Worm (Caenorhabditis elegans) whole organism, young adult: ENCODE measurements around the gene K01A2.6.

Experiments
- C17E4.6 ChIP-seq: fragments of 200-800 bp; sonication (Bioruptor generic); IDR thresholded peaks from 2 replicates; pipeline ENCODE4 v1.3.6; 2022; ENCODE audit warnings: missing genetic modification reagents, missing genetic modification characterization, missing compliant biosample characterization
- F10E7.11 ChIP-seq: sonication (generic microtip); optimal IDR thresholded peaks from 2 replicates; lab custom pipeline; 2017; ENCODE audit warnings: mild to moderate bottlenecking, missing genetic modification characterization, moderate library complexity, missing compliant biosample characterization
- F23B12.7 ChIP-seq: sonication (generic microtip); optimal IDR thresholded peaks from 2 replicates; lab custom pipeline; 2017; ENCODE audit warnings: missing genetic modification characterization, mild to moderate bottlenecking, missing compliant biosample characterization, antibody characterized with exemption, moderate library complexity; ENCODE audit not compliant: insufficient read depth
- F39B2.1 ChIP-seq: fragments of 200-800 bp; sonication (Bioruptor generic); IDR thresholded peaks from 2 replicates; pipeline ENCODE4 v1.3.6; 2022; ENCODE audit warnings: missing genetic modification reagents, missing genetic modification characterization, missing compliant biosample characterization
- F57A8.1 ChIP-seq: fragments of 200-800 bp; sonication (Bioruptor generic); optimal IDR thresholded peaks from 2 replicates; lab custom pipeline; 2018; ENCODE audit warnings: mild to moderate bottlenecking, missing genetic modification characterization, moderate library complexity, missing compliant biosample characterization
- T07F8.4 ChIP-seq: sonication (generic microtip); optimal IDR thresholded peaks from 2 replicates; lab custom pipeline; 2016; ENCODE audit warnings: mild to moderate bottlenecking, missing genetic modification characterization, moderate library complexity, missing compliant biosample characterization
- Y53F4B.3 ChIP-seq: fragments of 200-800 bp; sonication (Bioruptor generic); IDR thresholded peaks from 2 replicates; pipeline ENCODE4 v1.3.6; 2022; ENCODE audit warnings: missing genetic modification reagents, missing genetic modification characterization, missing compliant biosample characterization
- Y53G8AR.9 ChIP-seq: fragments of 200-800 bp; sonication (Bioruptor generic); conservative IDR thresholded peaks from 2 replicates; pipeline ENCODE4 v1.3.6; 2022; ENCODE audit warnings: missing genetic modification reagents, missing genetic modification characterization, missing compliant biosample characterization
- ZK185.1 ChIP-seq: sonication (generic microtip); optimal IDR thresholded peaks from 2 replicates; lab custom pipeline; 2016; ENCODE audit warnings: mild to moderate bottlenecking, missing genetic modification characterization, missing compliant biosample characterization; ENCODE audit not compliant: poor library complexity, severe bottlenecking
- ama-1 ChIP-seq, 3 experiments: fragments of 150-350 bp in 1 of 3; sonication (generic microtip) in 2 of 3; optimal IDR thresholded peaks; 2 replicates each; lab custom pipeline; 2014 to 2018; ENCODE audit warnings: missing biosample characterization in 2 of 3, missing genetic modification characterization in 2 of 3, missing genetic modification reagents in 2 of 3
- attf-3 ChIP-seq: fragments of 200-800 bp; sonication (Bioruptor generic); conservative IDR thresholded peaks from 2 replicates; pipeline ENCODE4 v1.3.6; 2022; ENCODE audit warnings: missing genetic modification reagents, missing genetic modification characterization, missing compliant biosample characterization
- attf-5 ChIP-seq: fragments of 200-800 bp; sonication (Bioruptor generic); optimal IDR thresholded peaks from 2 replicates; lab custom pipeline; 2018; ENCODE audit warnings: mild to moderate bottlenecking, missing genetic modification characterization, missing compliant biosample characterization
- ccch-3 ChIP-seq: fragments of 200-800 bp; sonication (Bioruptor generic); optimal IDR thresholded peaks from 2 replicates; lab custom pipeline; 2018; ENCODE audit warnings: mild to moderate bottlenecking, missing genetic modification characterization, missing compliant biosample characterization
- cebp-1 ChIP-seq, 2 experiments: fragments of 200-800 bp in 1 of 2; sonication (Bioruptor generic) in 1 of 2; sonication (generic microtip) in 1 of 2; IDR thresholded peaks in 1 of 2; optimal IDR thresholded peaks in 1 of 2; 2 replicates each; pipeline versions ENCODE4 v1.3.6 to Lab custom; 2017 to 2022; ENCODE audit warnings: missing compliant biosample characterization in 2 of 2, missing genetic modification characterization in 2 of 2, mild to moderate bottlenecking in 1 of 2, missing genetic modification reagents in 1 of 2, moderate library complexity in 1 of 2
- chd-7 ChIP-seq: sonication (generic microtip); optimal IDR thresholded peaks from 2 replicates; lab custom pipeline; 2016; ENCODE audit warnings: mild to moderate bottlenecking, missing genetic modification characterization, moderate library complexity, missing compliant biosample characterization
- egrh-3 ChIP-seq: fragments of 200-800 bp; sonication (Bioruptor generic); IDR thresholded peaks from 2 replicates; pipeline ENCODE4 v1.3.6; 2022; ENCODE audit warnings: missing genetic modification reagents, missing genetic modification characterization, missing compliant biosample characterization
- ekl-4 ChIP-seq: fragments of 200-800 bp; sonication (Bioruptor generic); IDR thresholded peaks from 2 replicates; pipeline ENCODE4 v1.3.6; 2022; ENCODE audit warnings: missing genetic modification reagents, missing genetic modification characterization, missing compliant biosample characterization
- hmg-1.2 ChIP-seq: fragments of 200-800 bp; sonication (Bioruptor generic); IDR thresholded peaks from 2 replicates; pipeline ENCODE4 v1.3.6; 2022; ENCODE audit warnings: missing genetic modification reagents, missing genetic modification characterization, missing compliant biosample characterization
- hsf-1 ChIP-seq: fragments of 200-800 bp; sonication (Bioruptor generic); IDR thresholded peaks from 2 replicates; pipeline ENCODE4 v1.3.6; 2022; ENCODE audit warnings: missing genetic modification reagents, missing genetic modification characterization, missing compliant biosample characterization
- lag-1 ChIP-seq: fragments of 200-800 bp; sonication (Bioruptor generic); IDR thresholded peaks from 2 replicates; pipeline ENCODE4 v1.3.6; 2022; ENCODE audit warnings: missing genetic modification reagents, missing genetic modification characterization, missing compliant biosample characterization
- let-607 ChIP-seq, 2 experiments: fragments of 200-800 bp in 1 of 2; sonication (Bioruptor generic) in 1 of 2; sonication (generic microtip) in 1 of 2; optimal IDR thresholded peaks; 2 replicates each; lab custom pipeline; 2016 to 2018; ENCODE audit warnings: mild to moderate bottlenecking in 2 of 2, missing compliant biosample characterization in 2 of 2, missing genetic modification characterization in 2 of 2, moderate library complexity in 2 of 2, missing genotype in 1 of 2
- lin-40 ChIP-seq: sonication (generic microtip); optimal IDR thresholded peaks from 2 replicates; lab custom pipeline; 2016; ENCODE audit warnings: missing genetic modification characterization, mild to moderate bottlenecking, missing compliant biosample characterization, missing genotype, missing genetic modification reagents
- lsl-1 ChIP-seq: fragments of 200-800 bp; sonication (Bioruptor generic); optimal IDR thresholded peaks from 2 replicates; lab custom pipeline; 2018; ENCODE audit warnings: mild to moderate bottlenecking, missing genetic modification characterization, moderate library complexity, missing compliant biosample characterization
- mxl-1 ChIP-seq: sonication (generic microtip); optimal IDR thresholded peaks from 2 replicates; lab custom pipeline; 2016; ENCODE audit warnings: missing genetic modification characterization, missing compliant biosample characterization
- nfyb-1 ChIP-seq: fragments of 200-800 bp; sonication (Bioruptor generic); IDR thresholded peaks from 2 replicates; pipeline ENCODE4 v1.3.6; 2022; ENCODE audit warnings: missing genetic modification reagents, missing genetic modification characterization, missing compliant biosample characterization
- nhr-120 ChIP-seq: fragments of 200-800 bp; sonication (Bioruptor generic); IDR thresholded peaks from 2 replicates; pipeline ENCODE4 v1.3.6; 2022; ENCODE audit warnings: missing genetic modification characterization, missing compliant biosample characterization
- nhr-80 ChIP-seq: sonication (generic microtip); optimal IDR thresholded peaks from 2 replicates; lab custom pipeline; 2016; ENCODE audit warnings: missing genetic modification characterization, missing compliant biosample characterization
- pha-4 ChIP-seq: fragments of 150-350 bp; sonication (generic microtip); optimal IDR thresholded peaks from 2 replicates; lab custom pipeline; 2014; ENCODE audit warnings: missing biosample characterization, missing genetic modification reagents, missing genetic modification characterization
- rpc-1 ChIP-seq, 2 experiments: fragments of 150-350 bp in 1 of 2; sonication (generic microtip) in 1 of 2; optimal IDR thresholded peaks; 2 replicates each; lab custom pipeline; 2014 to 2018; ENCODE audit warnings: missing biosample characterization in 1 of 2, missing genetic modification characterization in 1 of 2, missing genetic modification reagents in 1 of 2, missing genotype in 1 of 2
- snpc-4 ChIP-seq, 5 experiments: fragments of 150-350 bp in 1 of 5; sonication (generic microtip) in 4 of 5; optimal IDR thresholded peaks; 2 replicates each; lab custom pipeline; 2014 to 2018; ENCODE audit warnings: missing genetic modification characterization in 5 of 5, missing biosample characterization in 3 of 5, antibody characterized with exemption in 2 of 5, mild to moderate bottlenecking in 2 of 5, missing compliant biosample characterization in 2 of 5, missing genotype in 2 of 5, moderate library complexity in 2 of 5, missing genetic modification reagents in 1 of 5
- somi-1 ChIP-seq: fragments of 200-800 bp; sonication (Bioruptor generic); optimal IDR thresholded peaks from 2 replicates; lab custom pipeline; 2018; ENCODE audit warnings: mild to moderate bottlenecking, missing genetic modification characterization, missing compliant biosample characterization
- tbp1 ChIP-seq: fragments of 200-800 bp; sonication (Bioruptor generic); optimal IDR thresholded peaks from 2 replicates; lab custom pipeline; 2018; ENCODE audit warnings: mild to moderate bottlenecking, missing genetic modification characterization, missing compliant biosample characterization
- tlf-1 ChIP-seq: fragments of 200-800 bp; sonication (Bioruptor generic); optimal IDR thresholded peaks from 2 replicates; lab custom pipeline; 2018; ENCODE audit warnings: mild to moderate bottlenecking, missing genetic modification characterization, missing compliant biosample characterization
- zfh-2 ChIP-seq: fragments of 200-800 bp; sonication (Bioruptor generic); conservative IDR thresholded peaks from 2 replicates; pipeline ENCODE4 v1.3.6; 2022; ENCODE audit warnings: missing genetic modification reagents, missing genetic modification characterization, missing compliant biosample characterization
- ztf-22 ChIP-seq: fragments of 200-800 bp; sonication (Bioruptor generic); optimal IDR thresholded peaks from 2 replicates; lab custom pipeline; 2018; ENCODE audit warnings: mild to moderate bottlenecking, missing genetic modification characterization, moderate library complexity, missing compliant biosample characterization
- ztf-28 ChIP-seq: fragments of 200-800 bp; sonication (Bioruptor generic); IDR thresholded peaks from 2 replicates; pipeline ENCODE4 v1.3.6; 2022; ENCODE audit warnings: missing genetic modification reagents, missing genetic modification characterization, missing compliant biosample characterization
- ztf-3 ChIP-seq: fragments of 200-800 bp; sonication (Bioruptor generic); optimal IDR thresholded peaks from 2 replicates; lab custom pipeline; 2018; ENCODE audit warnings: mild to moderate bottlenecking, missing genetic modification characterization, missing compliant biosample characterization

Gene K01A2.6

DNA sequence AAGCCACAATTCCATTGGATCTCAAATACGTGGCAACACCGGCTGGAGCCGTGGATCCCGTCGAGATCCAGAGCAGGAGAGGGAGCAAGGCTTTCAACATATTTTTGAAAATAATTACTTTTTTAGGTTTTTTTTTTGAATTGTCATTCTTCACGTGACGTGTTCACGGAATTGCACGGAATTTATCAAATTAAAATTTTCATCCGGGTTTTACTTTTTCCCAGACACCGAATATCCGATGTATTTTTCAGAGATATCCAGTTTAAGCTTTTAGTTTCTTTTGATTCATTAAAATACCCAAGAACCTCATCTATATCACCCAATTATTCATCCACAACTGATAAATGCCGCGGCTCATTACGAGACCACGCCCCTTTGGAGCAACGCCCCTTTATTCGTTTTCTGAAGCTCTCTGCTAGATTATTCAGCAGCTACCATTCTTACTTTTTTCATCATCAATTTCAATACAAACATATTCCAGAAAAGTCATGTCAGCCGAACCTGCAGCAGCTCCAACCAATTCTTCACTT lies 2.8 kb upstream of the K01A2.6 start, which contains the start of the genes clec-117 and B0432.1:
TSS of gene clec-117 (minus strand) at position 101 of the 530 bp plus-strand sequence.
TSS of gene B0432.1 (plus strand) at position 480 of the 530 bp plus-strand sequence.
- TF ChIP-seq ztf-22 (no peak), ekl-4 (GFP tag; lab: Robert Waterston, UW) (no peak), F57A8.1 (GFP tag; lab: Kevin White, UChicago) (no peak), pha-4 (tag; lab: Kevin White, UChicago) (no peak), F10E7.11 (no peak), tlf-1 (GFP tag; lab: Kevin White, UChicago) (no peak), nhr-120 (no peak), hmg-1.2 (GFP tag; lab: Robert Waterston, UW) (no peak), Y53G8AR.9 (GFP tag; lab: Robert Waterston, UW) (no peak), C17E4.6 (GFP tag; lab: Robert Waterston, UW) (no peak), cebp-1 (GFP tag; IDR thresholded peaks at IDR 0.05; lab: Robert Waterston, UW) (no peak), cebp-1 (tag; optimal IDR thresholded peaks at IDR 0.05; lab: Kevin White, UChicago) (no peak), lin-40 (tag; lab: Kevin White, UChicago) (no peak), Y53F4B.3 (GFP tag; lab: Robert Waterston, UW) (no peak), ccch-3 (GFP tag; lab: Kevin White, UChicago) (no peak), ztf-28 (GFP tag; lab: Robert Waterston, UW) (no peak)
- TF ChIP-seq, all 124 proteins: peak for 0

ce11 chrII:300977-301772 lies 1.4 kb downstream of the K01A2.6 start, which contains the start of gene K01A2.5:
TSS of gene K01A2.5 (plus strand) at chrII:301273.
- TF ChIP-seq nhr-80 (tag; lab: Kevin White, UChicago) (no peak), ZK185.1 (tag; lab: Kevin White, UChicago) (no peak), snpc-4 (GFP tag; optimal IDR thresholded peaks at IDR 0.05; lab: Kevin White, UChicago) (no peak), snpc-4 (tag; optimal IDR thresholded peaks at IDR 0.05; lab: Kevin White, UChicago) (no peak), let-607 (tag; optimal IDR thresholded peaks at IDR 0.05; lab: Kevin White, UChicago) (no peak), attf-5 (GFP tag; lab: Kevin White, UChicago) (no peak), hsf-1 (GFP tag; lab: Robert Waterston, UW) (peak; percentile 85), rpc-1 (optimal IDR thresholded peaks at IDR 0.05; lab: Kevin White, UChicago) (peak; percentile 51), rpc-1 (tag; optimal IDR thresholded peaks at IDR 0.05; lab: Kevin White, UChicago) (no peak)
- TF ChIP-seq, all 124 proteins: peak for 2

- TF ChIP-seq pha-4 (tag; lab: Kevin White, UChicago) = no peak
- TF ChIP-seq zfh-2 (GFP tag; lab: Robert Waterston, UW) = peak; percentile 87
- no peak for TF ChIP-seq C17E4.6 (GFP tag; lab: Robert Waterston, UW)
- TF ChIP-seq F23B12.7 (tag; lab: Kevin White, UChicago) = no peak
- peak; percentile 23; the same call in 1 of the 2 replicates for TF ChIP-seq egrh-3
- TF ChIP-seq somi-1 (GFP tag; lab: Kevin White, UChicago) = no peak
These were observed 4.3 kb downstream of the K01A2.6 start for ce11 chrII:303927-304711.

ce11 chrII:305645-306044 lies 5.9 kb downstream of the K01A2.6 start, which contains the start of gene col-69:
TSS of gene col-69 (minus strand) at chrII:305745.
- TF ChIP-seq lsl-1 (GFP tag; lab: Kevin White, UChicago) (no peak), ama-1 (optimal IDR thresholded peaks at IDR 0.05; lab: Kevin White, UChicago) (no peak), ama-1 (GFP tag; optimal IDR thresholded peaks at IDR 0.05; lab: Kevin White, UChicago) (no peak), chd-7 (tag; lab: Kevin White, UChicago) (no peak), attf-3 (no peak), tbp1 (GFP tag; lab: Kevin White, UChicago) (no peak), T07F8.4 (tag; lab: Kevin White, UChicago) (no peak), nfyb-1 (GFP tag; lab: Robert Waterston, UW) (no peak), F39B2.1 (GFP tag; lab: Robert Waterston, UW) (no peak), ztf-3 (GFP tag; lab: Kevin White, UChicago) (no peak), somi-1 (GFP tag; lab: Kevin White, UChicago) (no peak), ztf-22 (no peak), mxl-1 (tag; lab: Kevin White, UChicago) (no peak), lag-1 (GFP tag; lab: Robert Waterston, UW) (no peak), hsf-1 (GFP tag; lab: Robert Waterston, UW) (no peak), nhr-80 (tag; lab: Kevin White, UChicago) (no peak)
